Worm (Caenorhabditis elegans): Measurements from ENCODE around the gene nfx-1.

Gene nfx-1

DNA sequence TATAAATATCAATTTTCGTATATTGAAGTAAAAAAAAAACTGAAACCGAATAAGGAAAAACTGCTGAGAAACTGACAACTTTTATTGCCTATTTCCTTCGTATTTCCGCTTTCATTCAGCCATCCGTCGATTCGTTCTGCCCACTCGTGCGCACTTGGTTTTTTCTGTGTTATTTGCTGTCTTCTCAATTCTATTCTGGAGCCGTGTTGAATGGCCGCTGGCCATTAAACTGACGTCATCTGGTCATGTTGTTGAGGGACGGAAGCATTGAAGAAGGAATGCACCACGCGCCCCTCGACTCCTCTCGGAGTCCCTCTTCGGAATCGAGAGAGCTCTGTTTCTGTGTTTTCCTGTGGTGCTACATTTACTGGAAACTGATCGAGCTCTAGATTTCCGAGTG lies 26.6 kb upstream of the nfx-1 start:
- peak; percentile 44 for TF ChIP-seq egl-13 (tag; optimal IDR thresholded peaks at IDR 0.05)
- peak; percentile 57 for TF ChIP-seq tbx-2 (tag; optimal IDR thresholded peaks at IDR 0.05)
- no peak for TF ChIP-seq F16B12.6 (tag; optimal IDR thresholded peaks at IDR 0.05)
- TF ChIP-seq swsn-7 (tag; optimal IDR thresholded peaks at IDR 0.05), result peak; percentile 21
- no peak for TF ChIP-seq ztf-4 (tag; optimal IDR thresholded peaks at IDR 0.05)
- TF ChIP-seq ceh-90 (tag; optimal IDR thresholded peaks at IDR 0.05), result no peak
- TF ChIP-seq fkh-10 (GFP tag; optimal IDR thresholded peaks at IDR 0.05), result peak; percentile 12
- no peak for TF ChIP-seq hpl-2 (GFP tag; optimal IDR thresholded peaks at IDR 0.05)
- TF ChIP-seq lsy-2 (tag; optimal IDR thresholded peaks at IDR 0.05), result peak in 1 of 2 experiments; percentile 48
- no peak for TF ChIP-seq hlh-17 (GFP tag; optimal IDR thresholded peaks at IDR 0.05; ENCODE audit: borderline replicate concordance)
- TF ChIP-seq aly-2 (tag; optimal IDR thresholded peaks at IDR 0.05), result no peak
- TF ChIP-seq skn-1 (tag; optimal IDR thresholded peaks at IDR 0.05), result no peak
- TF ChIP-seq unc-86 (tag; optimal IDR thresholded peaks at IDR 0.05), result peak; percentile 37
- TF ChIP-seq fkh-8 (tag; optimal IDR thresholded peaks at IDR 0.05), result peak; percentile 73
- TF ChIP-seq C04F5.9 (tag; optimal IDR thresholded peaks at IDR 0.05), result no peak
- TF ChIP-seq nhr-71 (tag; optimal IDR thresholded peaks at IDR 0.05), result peak; percentile 67
- no peak for TF ChIP-seq mab-9 (GFP tag; IDR thresholded peaks at IDR 0.05)
- TF ChIP-seq dsc-1 (tag; optimal IDR thresholded peaks at IDR 0.05), result peak; percentile 1
- no peak for TF ChIP-seq unc-30 (tag; optimal IDR thresholded peaks at IDR 0.05)
- TF ChIP-seq irx-1 (tag; optimal IDR thresholded peaks at IDR 0.05), result peak; percentile 46
- TF ChIP-seq efl-3 (GFP tag; optimal IDR thresholded peaks at IDR 0.05), result no peak
- TF ChIP-seq pax-3 (tag; optimal IDR thresholded peaks at IDR 0.05), result no peak
- TF ChIP-seq nhr-47 (tag; optimal IDR thresholded peaks at IDR 0.05), result peak; percentile 52
- no peak for TF ChIP-seq vab-15 (tag; optimal IDR thresholded peaks at IDR 0.05)
- peak in 1 of 3 experiments; percentile 7 for TF ChIP-seq ceh-82 (tag; optimal IDR thresholded peaks at IDR 0.05)
- TF ChIP-seq rnt-1 (tag; optimal IDR thresholded peaks at IDR 0.05), result no peak
- no peak for TF ChIP-seq grh-1 (GFP tag; IDR thresholded peaks at IDR 0.05)
- 0 out of 2 replicates have a peak, but pooled peaks have one; percentile 2 for TF ChIP-seq isw-1 (GFP tag; IDR thresholded peaks at IDR 0.05)
- no peak for TF ChIP-seq mep-1 (tag; optimal IDR thresholded peaks at IDR 0.05)
- no peak for TF ChIP-seq jun-1 (tag; optimal IDR thresholded peaks at IDR 0.05)
- TF ChIP-seq ceh-63 (GFP tag; optimal IDR thresholded peaks at IDR 0.05), result no peak
- TF ChIP-seq ceh-8 (GFP tag; optimal IDR thresholded peaks at IDR 0.05), result no peak
- TF ChIP-seq lin-14 (GFP tag; optimal IDR thresholded peaks at IDR 0.05), result peak; percentile 82
- TF ChIP-seq alr-1 (tag; optimal IDR thresholded peaks at IDR 0.05; ENCODE audit: borderline replicate concordance), result no peak

- TF ChIP-seq lin-14 (GFP tag; optimal IDR thresholded peaks at IDR 0.05) (peak; percentile 48), ama-1 (optimal IDR thresholded peaks at IDR 0.05) (no peak), ets-5 (GFP tag; IDR thresholded peaks at IDR 0.05) (no peak), fkh-10 (GFP tag; optimal IDR thresholded peaks at IDR 0.05) (peak; percentile 92)
These were observed 24.8 kb upstream of the nfx-1 start for ce11 chrIII:6350424-6350823.

DNA sequence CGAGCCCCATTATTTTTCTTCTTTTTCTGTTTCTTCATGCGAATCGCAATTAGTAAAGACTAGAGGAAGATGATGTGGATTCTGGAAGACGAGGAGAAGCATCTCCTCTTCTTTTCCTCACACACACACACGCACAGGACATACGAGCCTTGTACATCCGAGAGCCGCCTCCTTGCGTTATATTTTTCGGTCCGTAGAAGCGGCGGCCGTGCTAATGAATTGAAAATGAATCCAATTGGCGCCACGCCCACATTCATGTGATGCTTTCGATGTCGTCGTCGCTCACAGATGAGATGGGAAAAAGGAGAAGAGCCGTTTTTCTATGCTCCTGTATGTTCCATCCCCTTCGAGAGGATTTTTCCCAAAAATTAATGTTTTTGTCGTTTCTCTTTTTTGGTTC lies 23.7 kb upstream of the nfx-1 start:
- no peak for TF ChIP-seq nhr-90 (tag; optimal IDR thresholded peaks at IDR 0.05; ENCODE audit: poor library complexity)
- peak; percentile 20 for TF ChIP-seq nhr-71 (tag; optimal IDR thresholded peaks at IDR 0.05)
- peak; percentile 4 for TF ChIP-seq unc-86 (tag; optimal IDR thresholded peaks at IDR 0.05)
- no peak for TF ChIP-seq ztf-11 (tag; optimal IDR thresholded peaks at IDR 0.05)
- no peak for TF ChIP-seq lsy-2 (tag; optimal IDR thresholded peaks at IDR 0.05)
- peak; percentile 70 for TF ChIP-seq lin-14 (GFP tag; optimal IDR thresholded peaks at IDR 0.05)
- peak; percentile 63 for TF ChIP-seq ceh-63 (GFP tag; optimal IDR thresholded peaks at IDR 0.05)

- TF ChIP-seq sox-4 (tag; optimal IDR thresholded peaks at IDR 0.05) (no peak), fkh-8 (tag; optimal IDR thresholded peaks at IDR 0.05) (peak; percentile 64), lin-39 (tag; optimal IDR thresholded peaks at IDR 0.05) (no peak), dsc-1 (tag; optimal IDR thresholded peaks at IDR 0.05) (peak; percentile 5), lin-15B (tag; optimal IDR thresholded peaks at IDR 0.05) (no peak), nhr-47 (tag; optimal IDR thresholded peaks at IDR 0.05) (peak; percentile 71), swsn-7 (tag; optimal IDR thresholded peaks at IDR 0.05) (peak; percentile 54), rnt-1 (tag; optimal IDR thresholded peaks at IDR 0.05) (no peak), ceh-88 (GFP tag; IDR thresholded peaks at IDR 0.05) (no peak), fkh-4 (tag; optimal IDR thresholded peaks at IDR 0.05; ENCODE audit: borderline replicate concordance) (no peak), nhr-84 (tag; optimal IDR thresholded peaks at IDR 0.05) (no peak), egl-13 (tag; optimal IDR thresholded peaks at IDR 0.05) (peak; percentile 83), nhr-90 (tag; optimal IDR thresholded peaks at IDR 0.05; ENCODE audit: poor library complexity) (no peak), tbx-2 (tag; optimal IDR thresholded peaks at IDR 0.05) (peak; percentile 54), dpl-1 (GFP tag; optimal IDR thresholded peaks at IDR 0.05) (no peak), skn-1 (tag; optimal IDR thresholded peaks at IDR 0.05) (no peak), xbp-1 (tag; optimal IDR thresholded peaks at IDR 0.05) (no peak), irx-1 (tag; optimal IDR thresholded peaks at IDR 0.05) (no peak), nhr-11 (tag; optimal IDR thresholded peaks at IDR 0.05) (no peak), ama-1 (optimal IDR thresholded peaks at IDR 0.05) (peak; percentile 27)
These were observed 22.7 kb upstream of the nfx-1 start for ce11 chrIII:6352459-6352858.
